Fruit fly (Drosophila melanogaster) whole organism, larva: ENCODE data around the gene CG13040.

ENCODE experiments used
- noc ChIP-seq: fragments of 200-800 bp; sonication (Bioruptor generic); optimal IDR thresholded peaks from 3 replicates; lab custom pipeline; 2019; ENCODE audit warnings: missing biosample characterization, mild to moderate bottlenecking, missing genetic modification characterization, moderate library complexity

The CG13040 gene

dm6 chr3L:16285346-16285911, 41.1 kb downstream of the CG13040 start, which contains the start of gene CG13047:
Gene CG13047 (minus strand): TSS chr3L:16285396.
- no peak for TF ChIP-seq noc (tag; lab: Kevin White, UChicago)

dm6 chr3L:16283821-16284220, 42.7 kb downstream of the CG13040 start, which contains the start of gene CG13048:
Gene CG13048 (minus strand): TSS chr3L:16283921.
- TF ChIP-seq noc (tag; lab: Kevin White, UChicago) = no peak

dm6 chr3L:16281880-16282556, 44.5 kb downstream of the CG13040 start, which contains the start of gene CG13049:
Gene CG13049 (minus strand): TSS chr3L:16281930.
- no peak for TF ChIP-seq noc (tag; lab: Kevin White, UChicago)

dm6 chr3L:16279987-16280454, 46.5 kb downstream of the CG13040 start, which contains the start of gene CG13064:
Gene CG13064 (plus strand): TSS chr3L:16280404.
- TF ChIP-seq noc (tag; lab: Kevin White, UChicago) = no peak

dm6 chr3L:16279171-16279570, 47.4 kb downstream of the CG13040 start, which contains the start of gene CG13050:
Gene CG13050 (minus strand): TSS chr3L:16279271.
- no peak for TF ChIP-seq noc (tag; lab: Kevin White, UChicago)

dm6 chr3L:16277135-16277534, 49.4 kb downstream of the CG13040 start, which contains the start of gene CG13065:
Gene CG13065 (plus strand): TSS chr3L:16277435.
- no peak for TF ChIP-seq noc (tag; lab: Kevin White, UChicago)

dm6 chr3L:16275391-16276017, 51.1 kb downstream of the CG13040 start:
- TF ChIP-seq noc (tag; lab: Kevin White, UChicago) = no peak
